Fruit fly (Drosophila melanogaster) whole organism, embryonic: Measurements from ENCODE around the gene CG9150.

Experiments
- Abd-B ChIP-seq: fragments of 200-800 bp; sonication (Bioruptor generic); optimal IDR thresholded peaks from 2 replicates; lab custom pipeline; 2018; ENCODE audit warnings: missing biosample characterization, mild to moderate bottlenecking, missing genetic modification characterization, moderate library complexity
- CG10267 ChIP-seq: fragments of 200-800 bp; sonication (Bioruptor generic); optimal IDR thresholded peaks from 2 replicates; lab custom pipeline; 2018; ENCODE audit warnings: missing biosample characterization, mild to moderate bottlenecking, missing genetic modification characterization, moderate library complexity
- CG10565 ChIP-seq: fragments of 200-800 bp; sonication (Bioruptor generic); optimal IDR thresholded peaks from 3 replicates; lab custom pipeline; 2016; ENCODE audit warnings: missing biosample characterization, mild to moderate bottlenecking, missing genetic modification characterization
- CG10979 ChIP-seq: fragments of 200-800 bp; sonication (Bioruptor generic); optimal IDR thresholded peaks from 2 replicates; lab custom pipeline; 2018; ENCODE audit warnings: missing biosample characterization, mild to moderate bottlenecking, missing genetic modification characterization, moderate library complexity
- CG15601 ChIP-seq: fragments of 200-800 bp; sonication (Bioruptor generic); optimal IDR thresholded peaks from 3 replicates; lab custom pipeline; 2019; ENCODE audit warnings: missing biosample characterization, mild to moderate bottlenecking, missing genetic modification characterization, moderate library complexity
- CG15696 ChIP-seq: fragments of 200-800 bp; sonication (Bioruptor generic); optimal IDR thresholded peaks from 2 replicates; lab custom pipeline; 2019; ENCODE audit warnings: missing biosample characterization, mild to moderate bottlenecking, missing genetic modification characterization, moderate library complexity
- CG17359 ChIP-seq: fragments of 200-800 bp; sonication (Bioruptor generic); optimal IDR thresholded peaks from 3 replicates; lab custom pipeline; 2018; ENCODE audit warnings: missing biosample characterization, mild to moderate bottlenecking, missing genetic modification characterization, moderate library complexity
- CG17568 ChIP-seq: fragments of 200-800 bp; sonication (Bioruptor generic); optimal IDR thresholded peaks from 2 replicates; lab custom pipeline; 2018; ENCODE audit warnings: missing biosample characterization, mild to moderate bottlenecking, missing genetic modification characterization, moderate library complexity
- CG18262 ChIP-seq: fragments of 200-800 bp; optimal IDR thresholded peaks from 3 replicates; lab custom pipeline; 2019; ENCODE audit warnings: missing biosample characterization, mild to moderate bottlenecking, missing genetic modification characterization, moderate library complexity
- CG1832 ChIP-seq: fragments of 200-800 bp; sonication (Bioruptor generic); optimal IDR thresholded peaks from 2 replicates; lab custom pipeline; 2017; ENCODE audit warnings: missing biosample characterization, mild to moderate bottlenecking, missing genetic modification characterization, inconsistent platforms
- CG18476 ChIP-seq: fragments of 200-800 bp; sonication (Bioruptor generic); optimal IDR thresholded peaks from 2 replicates; lab custom pipeline; 2016; ENCODE audit warnings: missing biosample characterization, mild to moderate bottlenecking, missing genetic modification characterization
- CG31441 ChIP-seq: fragments of 200-800 bp; sonication (Bioruptor generic); IDR thresholded peaks from 2 replicates; pipeline ENCODE4 v1.3.6; 2022; ENCODE audit warnings: missing biosample characterization, missing genetic modification characterization
- CG32772 ChIP-seq: fragments of 200-800 bp; sonication (Bioruptor generic); IDR thresholded peaks from 2 replicates; pipeline ENCODE4 v1.3.6; 2022; ENCODE audit warnings: missing biosample characterization, missing genetic modification characterization
- CG4404 ChIP-seq: fragments of 200-800 bp; sonication (Bioruptor generic); IDR thresholded peaks from 2 replicates; pipeline ENCODE4 v1.3.6; 2022; ENCODE audit warnings: missing biosample characterization, missing genetic modification characterization
- CG4424 ChIP-seq: fragments of 200-800 bp; sonication (Bioruptor generic); optimal IDR thresholded peaks from 3 replicates; lab custom pipeline; 2016; ENCODE audit warnings: missing biosample characterization, missing genetic modification characterization
- CG6689 ChIP-seq: fragments of 200-800 bp; sonication (Bioruptor generic); IDR thresholded peaks from 2 replicates; pipeline ENCODE4 v1.3.6; 2022; ENCODE audit warnings: missing biosample characterization, missing genetic modification characterization
- CG7839 ChIP-seq: fragments of 200-800 bp; sonication (Bioruptor generic); optimal IDR thresholded peaks from 3 replicates; lab custom pipeline; 2018; ENCODE audit warnings: missing biosample characterization, mild to moderate bottlenecking, missing genetic modification characterization, moderate library complexity
- CG8359 ChIP-seq: fragments of 200-800 bp; sonication (Bioruptor generic); optimal IDR thresholded peaks from 2 replicates; lab custom pipeline; 2017; ENCODE audit warnings: missing biosample characterization, mild to moderate bottlenecking, missing genetic modification characterization, borderline replicate concordance
- Camta ChIP-seq: fragments of 200-800 bp; sonication (Bioruptor generic); optimal IDR thresholded peaks from 2 replicates; lab custom pipeline; 2016; ENCODE audit warnings: missing biosample characterization, missing genetic modification characterization
- CoRest ChIP-seq: fragments of 200-800 bp; sonication (Bioruptor generic); optimal IDR thresholded peaks from 3 replicates; lab custom pipeline; 2018; ENCODE audit warnings: missing biosample characterization, mild to moderate bottlenecking, missing genetic modification characterization, moderate library complexity
- D ChIP-seq, 2 experiments: fragments of 200-800 bp in 1 of 2; fragments of >200 bp in 1 of 2; sonication (Bioruptor generic) in 1 of 2; optimal IDR thresholded peaks; 2 replicates in 1 of 2; 3 replicates in 1 of 2; lab custom pipeline; 2017; ENCODE audit warnings: mild to moderate bottlenecking in 1 of 2, missing biosample characterization in 1 of 2, missing genetic modification characterization in 1 of 2, missing genetic modification reagents in 1 of 2
- D19A ChIP-seq: fragments of 200-800 bp; optimal IDR thresholded peaks from 3 replicates; lab custom pipeline; 2019; ENCODE audit warnings: missing biosample characterization, mild to moderate bottlenecking, missing genetic modification characterization, moderate library complexity
- D19B ChIP-seq: fragments of 200-800 bp; sonication (Bioruptor generic); optimal IDR thresholded peaks from 2 replicates; lab custom pipeline; 2017; ENCODE audit warnings: missing biosample characterization, mild to moderate bottlenecking, missing genetic modification characterization
- Deaf1 ChIP-seq: fragments of 200-800 bp; optimal IDR thresholded peaks from 3 replicates; lab custom pipeline; 2019; ENCODE audit warnings: missing biosample characterization, mild to moderate bottlenecking, missing genetic modification characterization, moderate library complexity
- H15 ChIP-seq: fragments of 200-800 bp; sonication (Bioruptor generic); IDR thresholded peaks from 3 replicates; pipeline ENCODE4 v1.3.6; 2022; ENCODE audit warnings: missing biosample characterization, missing genetic modification characterization
- Hsf ChIP-seq: fragments of 200-800 bp; sonication (Bioruptor generic); optimal IDR thresholded peaks from 3 replicates; lab custom pipeline; 2016; ENCODE audit warnings: missing biosample characterization, missing genetic modification characterization
- Mes4 ChIP-seq: fragments of 200-800 bp; sonication (Bioruptor generic); optimal IDR thresholded peaks from 2 replicates; lab custom pipeline; 2016; ENCODE audit warnings: missing biosample characterization, missing genetic modification characterization
- Sox100B ChIP-seq: fragments of 200-800 bp; sonication (Bioruptor generic); optimal IDR thresholded peaks from 3 replicates; lab custom pipeline; 2018; ENCODE audit warnings: missing biosample characterization, mild to moderate bottlenecking, missing genetic modification characterization
- Ssrp ChIP-seq: fragments of 200-800 bp; sonication (Bioruptor generic); optimal IDR thresholded peaks from 2 replicates; lab custom pipeline; 2018; ENCODE audit warnings: missing biosample characterization, mild to moderate bottlenecking, missing genetic modification characterization, moderate library complexity
- Usf ChIP-seq: fragments of 200-800 bp; sonication (Bioruptor generic); optimal IDR thresholded peaks from 2 replicates; lab custom pipeline; 2017; ENCODE audit warnings: missing genotype, missing biosample characterization, missing genetic modification characterization
- Xrp1 ChIP-seq: fragments of 200-800 bp; sonication (Bioruptor generic); IDR thresholded peaks from 2 replicates; pipeline ENCODE4 v1.3.6; 2022; ENCODE audit warnings: missing biosample characterization, missing genetic modification characterization
- ash1 ChIP-seq: fragments of 200-800 bp; sonication (Bioruptor generic); optimal IDR thresholded peaks from 2 replicates; lab custom pipeline; 2018; ENCODE audit warnings: missing biosample characterization, mild to moderate bottlenecking, missing genetic modification characterization
- az2 ChIP-seq: fragments of 200-800 bp; sonication (Bioruptor generic); optimal IDR thresholded peaks from 3 replicates; lab custom pipeline; 2016; ENCODE audit warnings: missing biosample characterization, missing genetic modification characterization
- cato ChIP-seq: fragments of 200-800 bp; sonication (Bioruptor generic); optimal IDR thresholded peaks from 2 replicates; lab custom pipeline; 2016; ENCODE audit warnings: missing biosample characterization, missing genetic modification characterization, borderline replicate concordance
- chif ChIP-seq, 2 experiments: fragments of 200-800 bp; sonication (Bioruptor generic); optimal IDR thresholded peaks; 3 replicates each; lab custom pipeline; 2016; ENCODE audit warnings: missing biosample characterization in 2 of 2, missing genetic modification characterization in 2 of 2
- croc ChIP-seq: fragments of 200-800 bp; sonication (Bioruptor generic); conservative IDR thresholded peaks from 3 replicates; pipeline ENCODE4 v1.3.6; 2022; ENCODE audit warnings: missing biosample characterization, missing genetic modification characterization
- dmrt11E ChIP-seq: fragments of 200-800 bp; sonication (Bioruptor generic); optimal IDR thresholded peaks from 3 replicates; lab custom pipeline; 2018; ENCODE audit warnings: missing biosample characterization, mild to moderate bottlenecking, missing genetic modification characterization, moderate library complexity
- dysf ChIP-seq: fragments of 200-800 bp; sonication (Bioruptor generic); IDR thresholded peaks from 3 replicates; pipeline ENCODE4 v1.3.6; 2022; ENCODE audit warnings: missing biosample characterization, missing genetic modification characterization
- fd102C ChIP-seq: fragments of 200-800 bp; sonication (Bioruptor generic); optimal IDR thresholded peaks from 2 replicates; lab custom pipeline; 2018; ENCODE audit warnings: missing biosample characterization, mild to moderate bottlenecking, missing genetic modification characterization, moderate library complexity
- gsb ChIP-seq: fragments of 200-800 bp; sonication (Bioruptor generic); IDR thresholded peaks from 2 replicates; pipeline ENCODE4 v1.3.6; 2022; ENCODE audit warnings: missing biosample characterization, missing genetic modification characterization
- ham ChIP-seq: fragments of 200-800 bp; sonication (Bioruptor generic); IDR thresholded peaks from 2 replicates; pipeline ENCODE4 v1.3.6; 2022; ENCODE audit warnings: missing biosample characterization, missing genetic modification characterization
- luna ChIP-seq: fragments of 200-800 bp; sonication (Bioruptor generic); optimal IDR thresholded peaks from 2 replicates; lab custom pipeline; 2016; ENCODE audit warnings: missing biosample characterization, missing genetic modification characterization
- nau ChIP-seq: fragments of 200-800 bp; sonication (Bioruptor generic); optimal IDR thresholded peaks from 3 replicates; lab custom pipeline; 2017; ENCODE audit warnings: missing biosample characterization, mild to moderate bottlenecking, missing genetic modification characterization, missing genetic modification reagents
- p53 ChIP-seq: fragments of 200-800 bp; sonication (Bioruptor generic); optimal IDR thresholded peaks from 2 replicates; lab custom pipeline; 2016; ENCODE audit warnings: missing biosample characterization, missing genetic modification characterization
- pb ChIP-seq: fragments of 200-800 bp; sonication (Bioruptor generic); optimal IDR thresholded peaks from 3 replicates; lab custom pipeline; 2016; ENCODE audit warnings: missing biosample characterization, missing genetic modification characterization
- pros ChIP-seq: fragments of 200-800 bp; sonication (Bioruptor generic); optimal IDR thresholded peaks from 3 replicates; lab custom pipeline; 2019; ENCODE audit warnings: missing biosample characterization, mild to moderate bottlenecking, missing genetic modification characterization, moderate library complexity
- sc ChIP-seq, 3 experiments: fragments of >200 bp in 2 of 3; fragments of 200-800 bp in 1 of 3; sonication (Bioruptor generic) in 1 of 3; optimal IDR thresholded peaks; 2 replicates in 2 of 3; 3 replicates in 1 of 3; lab custom pipeline; 2017; ENCODE audit warnings: mild to moderate bottlenecking in 1 of 3, missing biosample characterization in 1 of 3, missing genetic modification characterization in 1 of 3, missing genetic modification reagents in 1 of 3
- shn ChIP-seq: fragments of 200-800 bp; sonication (Bioruptor generic); optimal IDR thresholded peaks from 3 replicates; lab custom pipeline; 2016; ENCODE audit warnings: missing biosample characterization, missing genetic modification characterization
- tgo ChIP-seq: fragments of 200-800 bp; sonication (Bioruptor generic); IDR thresholded peaks from 3 replicates; pipeline ENCODE4 v1.3.6; 2022; ENCODE audit warnings: missing biosample characterization, missing genetic modification characterization
- zen ChIP-seq: fragments of 200-800 bp; sonication (Bioruptor generic); optimal IDR thresholded peaks from 3 replicates; lab custom pipeline; 2018; ENCODE audit warnings: missing biosample characterization, mild to moderate bottlenecking, missing genetic modification characterization, moderate library complexity

CG9150 gene

DNA sequence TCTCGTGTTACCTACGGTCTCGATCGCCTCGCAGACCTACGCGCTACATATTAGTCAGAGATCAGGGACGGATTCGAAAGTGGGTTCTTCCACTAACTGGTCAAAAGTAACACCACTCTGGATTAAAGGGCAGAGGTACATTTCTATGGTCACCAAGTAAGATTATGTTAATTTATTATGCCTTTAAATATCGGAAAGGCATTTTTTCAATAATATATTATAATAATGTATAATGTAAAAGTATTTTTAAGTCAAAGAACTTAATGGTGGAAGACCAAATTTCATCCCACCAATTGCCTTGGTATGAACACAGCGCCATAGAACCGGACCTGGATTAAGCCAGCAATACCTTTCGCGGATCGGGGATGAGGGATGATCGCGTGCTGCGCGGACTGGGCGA, 45.6 kb downstream of the CG9150 start (continued):
- no peak for TF ChIP-seq pb (GFP tag; lab: Kevin White, UChicago)
- TF ChIP-seq gsb (GFP tag; lab: Robert Waterston, UW): no peak
- TF ChIP-seq CG31441 (GFP tag; lab: Robert Waterston, UW): peak; percentile 47; the same call in 1 of the 2 replicates
- no peak for TF ChIP-seq Usf (GFP tag; lab: Kevin White, UChicago)
- no peak for TF ChIP-seq Deaf1 (tag; lab: Kevin White, UChicago)
- no peak for TF ChIP-seq Sox100B (GFP tag; lab: Kevin White, UChicago)
- TF ChIP-seq H15 (GFP tag; lab: Robert Waterston, UW): no peak
- TF ChIP-seq ash1 (GFP tag; lab: Kevin White, UChicago): no peak
- TF ChIP-seq CG6689: 0 out of 2 replicates have a peak, but pooled peaks have one; percentile 24
- TF ChIP-seq cato (GFP tag; lab: Kevin White, UChicago): no peak
- no peak for TF ChIP-seq CG17568
- TF ChIP-seq CG10267 (tag; lab: Kevin White, UChicago): no peak
- no peak for TF ChIP-seq Camta (GFP tag; lab: Kevin White, UChicago)
- TF ChIP-seq p53 (GFP tag; lab: Kevin White, UChicago): no peak
- TF ChIP-seq CG10979: peak; percentile 47
- peak; percentile 6 for TF ChIP-seq CG8359 (GFP tag; lab: Kevin White, UChicago)
- TF ChIP-seq dysf (GFP tag; lab: Robert Waterston, UW): 0 out of 3 replicates have a peak, but pooled peaks have one; percentile 9
- no peak for TF ChIP-seq tgo (GFP tag; lab: Robert Waterston, UW)
- no peak for TF ChIP-seq az2 (GFP tag; lab: Kevin White, UChicago)
- no peak for TF ChIP-seq CoRest
- peak; percentile 44 for TF ChIP-seq D19A (tag; lab: Kevin White, UChicago)
- no peak for TF ChIP-seq D (optimal IDR thresholded peaks at IDR 0.05; lab: Kevin White, UChicago)
- peak; percentile 10 for TF ChIP-seq D (GFP tag; optimal IDR thresholded peaks at IDR 0.05; lab: Kevin White, UChicago)
- TF ChIP-seq Hsf (GFP tag; lab: Kevin White, UChicago): no peak
- TF ChIP-seq Ssrp (tag; lab: Kevin White, UChicago): peak; percentile 44
- TF ChIP-seq CG7839 (tag; lab: Kevin White, UChicago): peak; percentile 42
- peak; percentile 33; the same call in 1 of the 3 replicates for TF ChIP-seq croc (GFP tag; lab: Robert Waterston, UW)
- peak; percentile 16 for TF ChIP-seq zen (tag; lab: Kevin White, UChicago)
- no peak for TF ChIP-seq CG18476 (GFP tag; lab: Kevin White, UChicago)
- TF ChIP-seq Xrp1 (GFP tag; lab: Robert Waterston, UW): peak; percentile 62
- no peak for TF ChIP-seq CG10565 (GFP tag; lab: Kevin White, UChicago)
- no peak for TF ChIP-seq CG32772 (GFP tag; lab: Robert Waterston, UW)
- peak; percentile 65 for TF ChIP-seq CG15696 (tag; lab: Kevin White, UChicago)
- TF ChIP-seq dmrt11E (tag; lab: Kevin White, UChicago): peak; percentile 13
- TF ChIP-seq pros (GFP tag; lab: Kevin White, UChicago): no peak
- no peak for TF ChIP-seq fd102C (GFP tag; lab: Kevin White, UChicago)
- no peak for TF ChIP-seq ham (GFP tag; lab: Robert Waterston, UW)
- TF ChIP-seq CG4424 (GFP tag; lab: Kevin White, UChicago): peak; percentile 13
- TF ChIP-seq CG15601 (tag; lab: Kevin White, UChicago): peak; percentile 17
- no peak for TF ChIP-seq nau (GFP tag; lab: Kevin White, UChicago)
- TF ChIP-seq chif (GFP tag; optimal IDR thresholded peaks at IDR 0.05; lab: Kevin White, UChicago): no peak
- TF ChIP-seq shn (GFP tag; lab: Kevin White, UChicago): no peak
- TF ChIP-seq CG1832: no peak
- peak; percentile 18 for TF ChIP-seq CG17359 (tag; lab: Kevin White, UChicago)
- no peak for TF ChIP-seq D19B
- no peak for TF ChIP-seq Abd-B
- TF ChIP-seq sc (optimal IDR thresholded peaks at IDR 0.05; lab: Kevin White, UChicago): no peak
- TF ChIP-seq sc (GFP tag; optimal IDR thresholded peaks at IDR 0.05; lab: Kevin White, UChicago): no peak
- peak; percentile 71 for TF ChIP-seq CG18262 (tag; lab: Kevin White, UChicago)
- no peak for TF ChIP-seq luna
- peak; percentile 68 for TF ChIP-seq CG4404 (GFP tag; lab: Robert Waterston, UW)
- no peak for TF ChIP-seq Mes4 (GFP tag; lab: Kevin White, UChicago)
